Fruit fly (Drosophila melanogaster) whole organism: ENCODE measurements around the gene CG7841.

ENCODE experiments used
- CG8478 ChIP-seq: fragments of >200 bp; optimal IDR thresholded peaks from 2 replicates; lab custom pipeline; 2018; ENCODE audit warnings: inconsistent platforms
- psq ChIP-seq: fragments of >200 bp; optimal IDR thresholded peaks from 2 replicates; lab custom pipeline; 2017

DNA sequence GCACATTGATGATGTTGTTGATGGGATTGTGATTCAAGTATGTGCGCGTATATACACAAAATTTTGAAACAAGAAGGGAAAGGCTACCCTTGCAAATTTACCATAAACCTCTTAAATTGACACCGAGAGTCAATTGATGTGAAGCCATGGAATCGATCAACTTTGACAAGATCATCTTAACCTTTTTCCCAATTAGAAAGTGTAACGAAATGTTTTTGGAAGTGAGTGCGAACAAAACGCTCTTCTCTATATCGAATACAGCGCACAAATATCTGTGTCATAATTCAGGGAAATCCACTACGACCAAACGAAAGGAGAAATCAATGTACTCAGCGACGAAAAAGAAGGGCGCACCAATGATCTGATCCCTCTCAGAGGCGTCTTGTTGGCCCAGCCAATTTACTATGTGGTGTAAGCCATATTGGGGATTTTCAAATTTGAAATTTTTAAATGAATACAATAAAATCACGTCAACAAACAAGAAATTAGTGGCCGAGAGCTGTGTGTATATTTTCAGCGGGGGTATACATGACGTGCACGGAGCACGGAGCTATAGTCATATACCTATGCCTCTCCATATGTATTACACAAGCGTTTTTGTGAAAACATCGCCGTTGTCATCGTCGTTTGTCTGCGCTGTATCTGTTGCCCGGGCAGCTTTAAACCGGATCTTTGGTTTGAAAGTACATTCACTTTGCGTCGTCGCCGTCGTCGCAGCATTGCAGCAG lies 25.5 kb upstream of the CG7841 start:
- TF ChIP-seq CG8478 (lab: Kevin White, UChicago) (no peak), psq (lab: Kevin White, UChicago) (no peak)
